Worm (Caenorhabditis elegans) whole organism, L4 larva: ENCODE results near the gene F48G7.4.

Experiments used
- D1046.2 ChIP-seq: fragments of 200-800 bp; sonication (Bioruptor generic); IDR thresholded peaks from 2 replicates; pipeline ENCODE4 v1.3.6; 2022; ENCODE audit warnings: missing genetic modification characterization, missing compliant biosample characterization
- F10B5.3 ChIP-seq: sonication (generic microtip); optimal IDR thresholded peaks from 2 replicates; lab custom pipeline; 2016; ENCODE audit warnings: mild to moderate bottlenecking, missing genetic modification characterization, missing compliant biosample characterization
- F26F4.8 ChIP-seq: fragments of 200-800 bp; sonication (Bioruptor generic); conservative IDR thresholded peaks from 2 replicates; pipeline ENCODE4 v1.3.6; 2022; ENCODE audit warnings: missing genetic modification characterization, missing compliant biosample characterization
- F49E8.2 ChIP-seq: sonication (generic microtip); optimal IDR thresholded peaks from 2 replicates; lab custom pipeline; 2016; ENCODE audit warnings: missing compliant biosample characterization, mild to moderate bottlenecking, missing genetic modification characterization, borderline replicate concordance
- R02D3.7 ChIP-seq: fragments of 150-350 bp; sonication (generic microtip); optimal IDR thresholded peaks from 3 replicates; lab custom pipeline; 2014; ENCODE audit warnings: missing biosample characterization, missing genetic modification characterization
- T26A8.4 ChIP-seq: fragments of 200-800 bp; sonication (Bioruptor generic); IDR thresholded peaks from 2 replicates; pipeline ENCODE4 v1.3.6; 2022; ENCODE audit warnings: missing genetic modification characterization, missing compliant biosample characterization
- Y48G9A.11 ChIP-seq: fragments of 200-800 bp; sonication (Bioruptor generic); IDR thresholded peaks from 2 replicates; pipeline ENCODE4 v1.3.6; 2022; ENCODE audit warnings: missing genetic modification reagents, missing genetic modification characterization, missing compliant biosample characterization
- ZK546.5 ChIP-seq, 2 experiments: sonication (generic microtip); optimal IDR thresholded peaks; 2 replicates each; lab custom pipeline; 2017; ENCODE audit warnings: missing biosample characterization in 2 of 2, missing genetic modification characterization in 2 of 2
- arid-1 ChIP-seq: fragments of 200-800 bp; sonication (Bioruptor generic); conservative IDR thresholded peaks from 2 replicates; pipeline ENCODE4 v1.3.6; 2022; ENCODE audit warnings: missing genetic modification reagents, missing genetic modification characterization, missing compliant biosample characterization
- attf-4 ChIP-seq: sonication (generic microtip); optimal IDR thresholded peaks from 3 replicates; lab custom pipeline; 2017; ENCODE audit warnings: missing biosample characterization, missing genetic modification characterization
- ceh-32 ChIP-seq: sonication (generic microtip); optimal IDR thresholded peaks from 2 replicates; lab custom pipeline; 2016; ENCODE audit warnings: mild to moderate bottlenecking, missing genetic modification characterization, missing compliant biosample characterization; ENCODE audit not compliant: poor library complexity
- ceh-44 ChIP-seq: fragments of 200-800 bp; sonication (Bioruptor generic); IDR thresholded peaks from 2 replicates; pipeline ENCODE4 v1.3.6; 2022; ENCODE audit warnings: missing genetic modification reagents, missing genetic modification characterization, missing compliant biosample characterization
- cey-2 ChIP-seq: sonication (generic microtip); optimal IDR thresholded peaks from 3 replicates; lab custom pipeline; 2017; ENCODE audit warnings: missing genetic modification characterization, mild to moderate bottlenecking, missing compliant biosample characterization, antibody characterized with exemption, borderline replicate concordance; ENCODE audit not compliant: insufficient read depth
- daf-12 ChIP-seq: fragments of 150-350 bp; optimal IDR thresholded peaks from 2 replicates; lab custom pipeline; 2014; ENCODE audit warnings: missing biosample characterization, missing genetic modification reagents, missing genetic modification characterization
- daf-16 ChIP-seq, 3 experiments: sonication (generic microtip); optimal IDR thresholded peaks; 2 replicates each; lab custom pipeline; 2016 to 2017; ENCODE audit warnings: missing genetic modification characterization in 3 of 3, missing genetic modification reagents in 3 of 3, mild to moderate bottlenecking in 2 of 3, missing compliant biosample characterization in 2 of 3, missing biosample characterization in 1 of 3, moderate library complexity in 1 of 3
- dmd-6 ChIP-seq: fragments of 200-800 bp; sonication (Bioruptor generic); IDR thresholded peaks from 2 replicates; pipeline ENCODE4 v1.3.6; 2022; ENCODE audit warnings: missing genetic modification reagents, missing genetic modification characterization, missing compliant biosample characterization
- dmd-8 ChIP-seq: fragments of 200-800 bp; sonication (Bioruptor generic); IDR thresholded peaks from 2 replicates; pipeline ENCODE4 v1.3.6; 2022; ENCODE audit warnings: missing genetic modification characterization, missing compliant biosample characterization
- dmd-9 ChIP-seq: fragments of 200-800 bp; sonication (Bioruptor generic); IDR thresholded peaks from 2 replicates; pipeline ENCODE4 v1.3.6; 2022; ENCODE audit warnings: missing genetic modification reagents, missing genetic modification characterization, missing compliant biosample characterization
- duxl-1 ChIP-seq: sonication (generic microtip); optimal IDR thresholded peaks from 2 replicates; lab custom pipeline; 2016; ENCODE audit warnings: mild to moderate bottlenecking, missing genetic modification characterization, moderate library complexity, missing compliant biosample characterization; ENCODE audit not compliant: poor library complexity
- hif-1 ChIP-seq, 2 experiments: sonication (generic microtip); optimal IDR thresholded peaks; 2 replicates each; lab custom pipeline; 2016 to 2017; ENCODE audit warnings: missing compliant biosample characterization in 2 of 2, missing genetic modification characterization in 2 of 2, missing genetic modification reagents in 2 of 2, missing genotype in 2 of 2, mild to moderate bottlenecking in 1 of 2
- lin-39 ChIP-seq: fragments of 150-350 bp; optimal IDR thresholded peaks from 2 replicates; lab custom pipeline; 2014; ENCODE audit warnings: missing biosample characterization, missing genetic modification reagents, missing genetic modification characterization
- lsy-2 ChIP-seq, 2 experiments: fragments of 150-350 bp in 1 of 2; sonication (generic microtip) in 1 of 2; optimal IDR thresholded peaks; 2 replicates each; lab custom pipeline; 2014 to 2017; ENCODE audit warnings: missing biosample characterization in 2 of 2, missing genetic modification characterization in 2 of 2
- madf-5 ChIP-seq, 2 experiments: fragments of 200-800 bp; sonication (Bioruptor generic); IDR thresholded peaks; 2 replicates each; pipeline ENCODE4 v1.3.6; 2022; ENCODE audit warnings: missing compliant biosample characterization in 2 of 2, missing genetic modification characterization in 2 of 2
- nhr-111 ChIP-seq: fragments of 200-800 bp; sonication (Bioruptor generic); optimal IDR thresholded peaks from 2 replicates; lab custom pipeline; 2018; ENCODE audit warnings: mild to moderate bottlenecking, missing genetic modification characterization, missing compliant biosample characterization
- nhr-237 ChIP-seq: sonication (generic microtip); optimal IDR thresholded peaks from 2 replicates; lab custom pipeline; 2017; ENCODE audit warnings: missing biosample characterization, missing genetic modification characterization
- nhr-48 ChIP-seq: sonication (generic microtip); optimal IDR thresholded peaks from 2 replicates; lab custom pipeline; 2016; ENCODE audit warnings: mild to moderate bottlenecking, missing genetic modification characterization, missing compliant biosample characterization
- nhr-6 ChIP-seq: fragments of 150-350 bp; optimal IDR thresholded peaks from 2 replicates; lab custom pipeline; 2014; ENCODE audit warnings: missing biosample characterization, missing genetic modification characterization
- nhr-76 ChIP-seq: fragments of 150-350 bp; optimal IDR thresholded peaks from 2 replicates; lab custom pipeline; 2014; ENCODE audit warnings: missing biosample characterization, missing genetic modification characterization
- pha-4 ChIP-seq, 2 experiments: fragments of 150-350 bp in 1 of 2; fragments of 200-800 bp in 1 of 2; sonication (Bioruptor generic) in 1 of 2; IDR thresholded peaks in 1 of 2; optimal IDR thresholded peaks in 1 of 2; 2 replicates each; pipeline versions ENCODE4 v1.3.6 to Lab custom; 2014 to 2022; ENCODE audit warnings: missing genetic modification characterization in 2 of 2, missing genetic modification reagents in 2 of 2, missing biosample characterization in 1 of 2, missing compliant biosample characterization in 1 of 2
- php-3 ChIP-seq: fragments of 200-800 bp; sonication (Bioruptor generic); IDR thresholded peaks from 2 replicates; pipeline ENCODE4 v1.3.6; 2022; ENCODE audit warnings: missing genetic modification reagents, missing genetic modification characterization, missing compliant biosample characterization
- rbr-2 ChIP-seq: sonication (generic microtip); optimal IDR thresholded peaks from 2 replicates; lab custom pipeline; 2016; ENCODE audit warnings: missing genotype, missing genetic modification characterization, missing compliant biosample characterization
- saeg-2 ChIP-seq: fragments of 200-800 bp; sonication (Bioruptor generic); IDR thresholded peaks from 2 replicates; pipeline ENCODE4 v1.3.6; 2022; ENCODE audit warnings: missing genetic modification reagents, missing genetic modification characterization, missing compliant biosample characterization
- sdz-12 ChIP-seq: fragments of 200-800 bp; sonication (Bioruptor generic); optimal IDR thresholded peaks from 2 replicates; lab custom pipeline; 2018; ENCODE audit warnings: mild to moderate bottlenecking, missing genetic modification characterization, missing compliant biosample characterization
- skn-1 ChIP-seq: fragments of 150-350 bp; optimal IDR thresholded peaks from 2 replicates; lab custom pipeline; 2014; ENCODE audit warnings: missing biosample characterization, missing genetic modification characterization
- snpc-4 ChIP-seq: fragments of 150-350 bp; optimal IDR thresholded peaks from 2 replicates; lab custom pipeline; 2014; ENCODE audit warnings: missing biosample characterization, missing genetic modification characterization
- spr-1 ChIP-seq: sonication (generic microtip); optimal IDR thresholded peaks from 2 replicates; lab custom pipeline; 2016; ENCODE audit warnings: mild to moderate bottlenecking, missing genetic modification characterization, missing compliant biosample characterization
- unc-130 ChIP-seq: sonication (generic microtip); optimal IDR thresholded peaks from 2 replicates; lab custom pipeline; 2016; ENCODE audit warnings: missing genetic modification reagents, missing genetic modification characterization, missing compliant biosample characterization
- unc-62 ChIP-seq, 3 experiments: fragments of 150-350 bp in 1 of 3; sonication (generic microtip); optimal IDR thresholded peaks in 2 of 3; peaks in 1 of 3; 1 replicate in 1 of 3; 2 replicates in 2 of 3; lab custom pipeline; 2014 to 2017; ENCODE audit warnings: missing biosample characterization in 3 of 3, missing genetic modification characterization in 3 of 3, missing genetic modification reagents in 3 of 3, missing genotype in 1 of 3
- vab-7 ChIP-seq: fragments of 200-800 bp; sonication (Bioruptor generic); IDR thresholded peaks from 2 replicates; pipeline ENCODE4 v1.3.6; 2022; ENCODE audit warnings: missing genetic modification reagents, missing genetic modification characterization, missing compliant biosample characterization
- zag-1 ChIP-seq: fragments of 150-350 bp; optimal IDR thresholded peaks from 2 replicates; lab custom pipeline; 2014; ENCODE audit warnings: missing biosample characterization, missing genetic modification characterization
- zfp-2 ChIP-seq: sonication (generic microtip); optimal IDR thresholded peaks from 2 replicates; lab custom pipeline; 2016; ENCODE audit warnings: mild to moderate bottlenecking, missing genetic modification characterization, missing compliant biosample characterization
- zip-11 ChIP-seq: fragments of 200-800 bp; sonication (Bioruptor generic); IDR thresholded peaks from 2 replicates; pipeline ENCODE4 v1.3.6; 2022; ENCODE audit warnings: missing genetic modification characterization, missing compliant biosample characterization
- ztf-7 ChIP-seq: fragments of 150-350 bp; optimal IDR thresholded peaks from 2 replicates; lab custom pipeline; 2014; ENCODE audit warnings: missing biosample characterization, missing genetic modification characterization

F48G7.4 gene

ce11 chrV:590182-590581, 29.1 kb upstream of the F48G7.4 start, which contains the start of gene ZK488.6 (continued):
- TF ChIP-seq dmd-9 (GFP tag; lab: Robert Waterston, UW) (no peak), F26F4.8 (GFP tag; lab: Robert Waterston, UW) (no peak), R02D3.7 (tag; lab: Kevin White, UChicago) (no peak)

- TF ChIP-seq dmd-8 (GFP tag; lab: Robert Waterston, UW) (no peak), F49E8.2 (no peak), Y48G9A.11 (GFP tag; lab: Robert Waterston, UW) (no peak), nhr-6 (tag; lab: Kevin White, UChicago) (no peak), dmd-9 (GFP tag; lab: Robert Waterston, UW) (no peak), zip-11 (GFP tag; lab: Robert Waterston, UW) (no peak), F26F4.8 (GFP tag; lab: Robert Waterston, UW) (no peak), nhr-111 (no peak), daf-16 (GFP tag; optimal IDR thresholded peaks at IDR 0.05; lab: Kevin White, UChicago) (no peak), daf-16 (tag; optimal IDR thresholded peaks at IDR 0.05; lab: Kevin White, UChicago) (no peak), cey-2 (no peak), nhr-76 (tag; lab: Kevin White, UChicago) (no peak), sdz-12 (no peak), T26A8.4 (GFP tag; lab: Robert Waterston, UW) (no peak), zag-1 (no peak), zfp-2 (no peak), attf-4 (no peak)
These were observed 26.3 kb upstream of the F48G7.4 start, which contains the start of gene ZK488.5 for ce11 chrV:592959-593358. Gene ZK488.5, plus strand, starts transcription at chrV:593259.

- TF ChIP-seq madf-5 (GFP tag; IDR thresholded peaks at IDR 0.05; lab: Robert Waterston, UW) (no peak), rbr-2 (tag; lab: Kevin White, UChicago) (no peak), unc-130 (GFP tag; lab: Kevin White, UChicago) (no peak), nhr-48 (tag; lab: Kevin White, UChicago) (no peak), unc-62 (GFP tag; optimal IDR thresholded peaks at IDR 0.05 in 1 of 2; lab: Kevin White, UChicago) (no peak), unc-62 (tag; optimal IDR thresholded peaks at IDR 0.05; lab: Kevin White, UChicago) (no peak), ztf-7 (tag; lab: Kevin White, UChicago) (no peak), pha-4 (GFP tag; IDR thresholded peaks at IDR 0.05; lab: Robert Waterston, UW) (no peak), pha-4 (tag; optimal IDR thresholded peaks at IDR 0.05; lab: Kevin White, UChicago) (no peak), saeg-2 (GFP tag; lab: Robert Waterston, UW) (no peak), ceh-32 (tag; lab: Kevin White, UChicago) (no peak), lin-39 (tag; lab: Kevin White, UChicago) (no peak), ceh-44 (GFP tag; lab: Robert Waterston, UW) (no peak), nhr-76 (tag; lab: Kevin White, UChicago) (no peak)
These were observed 22.3 kb upstream of the F48G7.4 start for ce11 chrV:596923-597322.

ce11 chrV:597823-598222, 21.4 kb upstream of the F48G7.4 start:
- TF ChIP-seq skn-1 (tag; lab: Kevin White, UChicago) (no peak), daf-12 (no peak), vab-7 (GFP tag; lab: Robert Waterston, UW) (no peak), lsy-2 (tag; optimal IDR thresholded peaks at IDR 0.05; lab: Kevin White, UChicago) (no peak), F10B5.3 (tag; lab: Kevin White, UChicago) (no peak), duxl-1 (no peak), spr-1 (tag; lab: Kevin White, UChicago) (no peak), hif-1 (tag; optimal IDR thresholded peaks at IDR 0.05; lab: Kevin White, UChicago) (no peak), D1046.2 (GFP tag; lab: Robert Waterston, UW) (no peak), ZK546.5 (tag; optimal IDR thresholded peaks at IDR 0.05; lab: Kevin White, UChicago) (no peak), Y48G9A.11 (GFP tag; lab: Robert Waterston, UW) (no peak), arid-1 (no peak), zag-1 (no peak), cey-2 (no peak), zfp-2 (no peak), snpc-4 (tag; lab: Kevin White, UChicago) (no peak), ceh-32 (tag; lab: Kevin White, UChicago) (no peak), php-3 (GFP tag; lab: Robert Waterston, UW) (no peak), nhr-237 (tag; lab: Kevin White, UChicago) (no peak), dmd-6 (GFP tag; lab: Robert Waterston, UW) (no peak)
